Worm (Caenorhabditis elegans) whole organism, L3 larva: ENCODE results near the gene F14D7.12.

Experiments used
- ceh-9 ChIP-seq: sonication (generic microtip); optimal IDR thresholded peaks from 2 replicates; lab custom pipeline; 2018; ENCODE audit warnings: missing biosample characterization, missing genetic modification characterization
- elt-1 ChIP-seq: fragments of 150-350 bp; optimal IDR thresholded peaks from 2 replicates; lab custom pipeline; 2014; ENCODE audit warnings: missing biosample characterization, missing genetic modification characterization
- elt-2 ChIP-seq: sonication (generic microtip); optimal IDR thresholded peaks from 2 replicates; lab custom pipeline; 2016; ENCODE audit warnings: missing genetic modification reagents, mild to moderate bottlenecking, missing genetic modification characterization, missing compliant biosample characterization
- elt-3 ChIP-seq, 3 experiments: fragments of 150-350 bp in 1 of 3; sonication (generic microtip) in 2 of 3; optimal IDR thresholded peaks; 2 replicates in 2 of 3; 4 replicates in 1 of 3; lab custom pipeline; 2014 to 2017; ENCODE audit warnings: missing biosample characterization in 3 of 3, missing genetic modification characterization in 3 of 3
- jun-1 ChIP-seq: fragments of 150-350 bp; optimal IDR thresholded peaks from 2 replicates; lab custom pipeline; 2014; ENCODE audit warnings: missing biosample characterization, missing genetic modification reagents, missing genetic modification characterization
- nhr-25 ChIP-seq: sonication (generic microtip); optimal IDR thresholded peaks from 2 replicates; lab custom pipeline; 2017; ENCODE audit warnings: missing biosample characterization, missing genetic modification characterization
- pha-4 ChIP-seq: fragments of 150-350 bp; optimal IDR thresholded peaks from 2 replicates; lab custom pipeline; 2014; ENCODE audit warnings: missing biosample characterization, missing genetic modification reagents, missing genetic modification characterization

ce11 chrV:14279777-14280176 is 20.0 kb upstream of the F14D7.12 start, which contains the start of gene srt-33:
- TF ChIP-seq elt-3 (tag; optimal IDR thresholded peaks at IDR 0.05; lab: Kevin White, UChicago) (no peak), pha-4 (tag; lab: Kevin White, UChicago) (no peak), jun-1 (tag; lab: Kevin White, UChicago) (no peak), elt-1 (tag; lab: Kevin White, UChicago) (no peak), elt-2 (tag; lab: Kevin White, UChicago) (no peak), ceh-9 (tag; lab: Kevin White, UChicago) (no peak), nhr-25 (tag; lab: Kevin White, UChicago) (no peak)
